Fruit fly (Drosophila melanogaster) whole organism: ENCODE results near the gene corn.

Source experiments
- CG8478 ChIP-seq: fragments of >200 bp; optimal IDR thresholded peaks from 2 replicates; lab custom pipeline; 2018; ENCODE audit warnings: inconsistent platforms
- Dll ChIP-seq: fragments of >200 bp; optimal IDR thresholded peaks from 2 replicates; lab custom pipeline; 2017
- EcR ChIP-seq, 2 experiments: fragments of >200 bp; optimal IDR thresholded peaks; 2 replicates each; lab custom pipeline; 2017; ENCODE audit warnings: missing biosample characterization in 2 of 2, missing genetic modification characterization in 2 of 2, missing genetic modification reagents in 2 of 2
- pan ChIP-seq: fragments of >200 bp; optimal IDR thresholded peaks from 2 replicates; lab custom pipeline; 2017
- psq ChIP-seq: fragments of >200 bp; optimal IDR thresholded peaks from 2 replicates; lab custom pipeline; 2017
- usp ChIP-seq: fragments of >200 bp; optimal IDR thresholded peaks from 2 replicates; lab custom pipeline; 2017; ENCODE audit warnings: missing biosample characterization, missing genetic modification characterization, mixed read lengths

corn gene

dm6 chr3L:7156890-7157289, at the start of gene corn:
corn (minus strand) TSS chr3L:7157073.
- TF ChIP-seq psq (lab: Kevin White, UChicago) (no peak), EcR (GFP tag; optimal IDR thresholded peaks at IDR 0.05; lab: Kevin White, UChicago) (no peak)

- no peak for TF ChIP-seq CG8478 (lab: Kevin White, UChicago)
- no peak for TF ChIP-seq pan (lab: Kevin White, UChicago)
- no peak for TF ChIP-seq Dll
- no peak for TF ChIP-seq EcR (GFP tag; optimal IDR thresholded peaks at IDR 0.05; lab: Kevin White, UChicago)
- no peak for TF ChIP-seq usp
- no peak for TF ChIP-seq psq (lab: Kevin White, UChicago)
These were observed 34.3 kb upstream of the corn start for dm6 chr3L:7191218-7191617.

- TF ChIP-seq usp (no peak), Dll (no peak), CG8478 (lab: Kevin White, UChicago) (no peak)
These were observed 33.6 kb upstream of the corn start for dm6 chr3L:7190497-7190896.

- no peak for TF ChIP-seq pan (lab: Kevin White, UChicago)
- no peak for TF ChIP-seq usp
- TF ChIP-seq CG8478 (lab: Kevin White, UChicago), result no peak
- no peak for TF ChIP-seq Dll
- TF ChIP-seq psq (lab: Kevin White, UChicago), result no peak
- TF ChIP-seq EcR (GFP tag; optimal IDR thresholded peaks at IDR 0.05; lab: Kevin White, UChicago), result no peak
These were observed 32.9 kb upstream of the corn start, which contains the start of gene Dscam2 for dm6 chr3L:7189668-7190200. Dscam2 (minus strand) TSS chr3L:7189931.

- no peak for TF ChIP-seq psq (lab: Kevin White, UChicago)
- TF ChIP-seq CG8478 (lab: Kevin White, UChicago), result no peak
These were observed 28.0 kb upstream of the corn start for dm6 chr3L:7184739-7185488.

- TF ChIP-seq CG8478 (lab: Kevin White, UChicago) (no peak), psq (lab: Kevin White, UChicago) (no peak), Dll (no peak), EcR (GFP tag; optimal IDR thresholded peaks at IDR 0.05; lab: Kevin White, UChicago) (no peak), pan (lab: Kevin White, UChicago) (no peak), usp (no peak)
These were observed 5.1 kb upstream of the corn start for dm6 chr3L:7161924-7162323.

dm6 chr3L:7161310-7161709, 4.4 kb upstream of the corn start:
- TF ChIP-seq EcR (GFP tag; optimal IDR thresholded peaks at IDR 0.05; lab: Kevin White, UChicago) (no peak), CG8478 (lab: Kevin White, UChicago) (no peak), pan (lab: Kevin White, UChicago) (no peak), usp (no peak), Dll (no peak), psq (lab: Kevin White, UChicago) (no peak)

- no peak for TF ChIP-seq pan (lab: Kevin White, UChicago)
- no peak for TF ChIP-seq EcR (GFP tag; optimal IDR thresholded peaks at IDR 0.05; lab: Kevin White, UChicago)
- TF ChIP-seq CG8478 (lab: Kevin White, UChicago), result no peak
- no peak for TF ChIP-seq Dll
- no peak for TF ChIP-seq psq (lab: Kevin White, UChicago)
- TF ChIP-seq usp, result no peak
These were observed 840 bp upstream of the corn start, which contains the start of gene CG8620 for dm6 chr3L:7157713-7158112. CG8620 (plus strand) TSS chr3L:7158099.

dm6 chr3L:7156239-7156638, 634 bp downstream of the corn start:
- TF ChIP-seq usp (no peak), CG8478 (lab: Kevin White, UChicago) (no peak)

dm6 chr3L:7155522-7155978, 1.3 kb downstream of the corn start:
- TF ChIP-seq EcR (GFP tag; optimal IDR thresholded peaks at IDR 0.05; lab: Kevin White, UChicago), result no peak
- TF ChIP-seq psq (lab: Kevin White, UChicago), result no peak
- no peak for TF ChIP-seq pan (lab: Kevin White, UChicago)
- no peak for TF ChIP-seq Dll
- no peak for TF ChIP-seq usp
- TF ChIP-seq CG8478 (lab: Kevin White, UChicago), result no peak

- TF ChIP-seq pan (lab: Kevin White, UChicago) (no peak), EcR (GFP tag; optimal IDR thresholded peaks at IDR 0.05; lab: Kevin White, UChicago) (no peak), CG8478 (lab: Kevin White, UChicago) (no peak), psq (lab: Kevin White, UChicago) (no peak), Dll (no peak), usp (no peak)
These were observed 2.6 kb downstream of the corn start for dm6 chr3L:7154249-7154648.

- no peak for TF ChIP-seq CG8478 (lab: Kevin White, UChicago)
- TF ChIP-seq psq (lab: Kevin White, UChicago), result no peak
- TF ChIP-seq Dll, result no peak
These were observed 3.2 kb downstream of the corn start for dm6 chr3L:7153634-7154033.
